Worm (Caenorhabditis elegans) whole organism, L3 larva: ENCODE results near the gene inx-5.

ENCODE experiments used
- R02D3.7 ChIP-seq: fragments of 150-350 bp; optimal IDR thresholded peaks from 2 replicates; lab custom pipeline; 2014; ENCODE audit warnings: missing biosample characterization, missing genetic modification characterization
- ZK546.5 ChIP-seq: sonication (generic microtip); optimal IDR thresholded peaks from 2 replicates; lab custom pipeline; 2017; ENCODE audit warnings: missing biosample characterization, missing genetic modification characterization
- aly-2 ChIP-seq: fragments of 150-350 bp; optimal IDR thresholded peaks from 2 replicates; lab custom pipeline; 2014; ENCODE audit warnings: missing biosample characterization, missing genetic modification characterization
- ceh-16 ChIP-seq: sonication (generic microtip); optimal IDR thresholded peaks from 2 replicates; lab custom pipeline; 2017; ENCODE audit warnings: missing biosample characterization, missing genetic modification characterization
- elt-1 ChIP-seq: fragments of 150-350 bp; optimal IDR thresholded peaks from 2 replicates; lab custom pipeline; 2014; ENCODE audit warnings: missing biosample characterization, missing genetic modification characterization
- fkh-10 ChIP-seq: sonication (generic microtip); optimal IDR thresholded peaks from 2 replicates; lab custom pipeline; 2017; ENCODE audit warnings: missing biosample characterization, missing genetic modification reagents, missing genetic modification characterization
- lin-15B ChIP-seq: fragments of 150-350 bp; optimal IDR thresholded peaks from 2 replicates; lab custom pipeline; 2014; ENCODE audit warnings: missing biosample characterization, missing genetic modification characterization
- nhr-28 ChIP-seq: fragments of 150-350 bp; optimal IDR thresholded peaks from 2 replicates; lab custom pipeline; 2014; ENCODE audit warnings: missing biosample characterization, missing genetic modification characterization
- pqm-1 ChIP-seq: fragments of 150-350 bp; optimal IDR thresholded peaks from 2 replicates; lab custom pipeline; 2017; ENCODE audit warnings: missing biosample characterization, missing genetic modification characterization, inconsistent platforms
- skn-1 ChIP-seq: fragments of 150-350 bp; optimal IDR thresholded peaks from 2 replicates; lab custom pipeline; 2014; ENCODE audit warnings: missing biosample characterization, missing genetic modification characterization

DNA sequence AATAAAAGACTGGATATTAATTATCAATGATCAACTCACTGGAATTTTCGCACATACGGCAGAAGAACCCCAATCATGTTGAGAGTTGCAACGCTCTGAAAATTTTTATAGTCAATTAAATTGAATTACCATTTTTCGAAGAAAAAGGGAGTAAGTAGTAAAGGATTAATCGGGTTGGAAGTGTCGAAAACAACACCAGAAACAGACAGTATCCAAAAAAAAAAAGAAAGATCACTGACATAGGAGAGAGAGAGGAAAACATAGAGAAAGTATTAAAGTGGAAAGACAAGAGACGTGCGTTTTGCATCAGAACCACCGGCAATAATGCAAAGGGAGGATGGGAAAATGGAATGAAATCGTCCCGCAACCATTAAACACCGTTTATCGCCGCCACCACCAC is at the start of gene inx-5:
- TF ChIP-seq aly-2 (tag; lab: Kevin White, UChicago): no peak
- TF ChIP-seq ceh-16 (tag; lab: Kevin White, UChicago): no peak
- no peak for TF ChIP-seq ZK546.5 (tag; lab: Kevin White, UChicago)
- no peak for TF ChIP-seq pqm-1 (tag; lab: Kevin White, UChicago)
- TF ChIP-seq nhr-28 (tag; lab: Kevin White, UChicago): no peak
- no peak for TF ChIP-seq fkh-10
- no peak for TF ChIP-seq lin-15B (tag; lab: Kevin White, UChicago)
- no peak for TF ChIP-seq skn-1 (tag; lab: Kevin White, UChicago)
- TF ChIP-seq elt-1 (tag; lab: Kevin White, UChicago): no peak
- no peak for TF ChIP-seq R02D3.7 (tag; lab: Kevin White, UChicago)
